Worm (Caenorhabditis elegans): ENCODE results near the gene plpp-1.2.

ce11 chrII:6498609-6499008, 13.3 kb downstream of the plpp-1.2 start:
- no peak for TF ChIP-seq dao-5 (tag; optimal IDR thresholded peaks at IDR 0.05)
- no peak for TF ChIP-seq him-1 (tag; optimal IDR thresholded peaks at IDR 0.05)

All from whole organism, L4/young adult.